Fruit fly (Drosophila melanogaster) whole organism, embryonic: ENCODE data around the gene CG33093.

Experiments
- ATbp ChIP-seq: fragments of 200-800 bp; sonication (Bioruptor generic); optimal IDR thresholded peaks from 2 replicates; lab custom pipeline; 2017; ENCODE audit warnings: missing biosample characterization, mild to moderate bottlenecking, missing genetic modification characterization, missing genetic modification reagents
- Atf-2 ChIP-seq: fragments of 200-800 bp; sonication (Bioruptor generic); optimal IDR thresholded peaks from 2 replicates; lab custom pipeline; 2016; ENCODE audit warnings: missing biosample characterization, missing genetic modification characterization
- BtbVII ChIP-seq: fragments of 200-800 bp; sonication (Bioruptor generic); optimal IDR thresholded peaks from 3 replicates; lab custom pipeline; 2017; ENCODE audit warnings: missing biosample characterization, mild to moderate bottlenecking, missing genetic modification characterization
- C15 ChIP-seq: fragments of 200-800 bp; sonication (Bioruptor generic); IDR thresholded peaks from 3 replicates; pipeline ENCODE4 v1.3.6; 2022; ENCODE audit warnings: missing biosample characterization, missing genetic modification characterization
- CG10979 ChIP-seq: fragments of 200-800 bp; sonication (Bioruptor generic); optimal IDR thresholded peaks from 2 replicates; lab custom pipeline; 2018; ENCODE audit warnings: missing biosample characterization, mild to moderate bottlenecking, missing genetic modification characterization, moderate library complexity
- CG11723 ChIP-seq: fragments of 200-800 bp; sonication (Bioruptor generic); optimal IDR thresholded peaks from 2 replicates; lab custom pipeline; 2017; ENCODE audit warnings: missing biosample characterization, mild to moderate bottlenecking, missing genetic modification characterization
- CG12236 ChIP-seq: fragments of 200-800 bp; sonication (Bioruptor generic); optimal IDR thresholded peaks from 2 replicates; lab custom pipeline; 2016; ENCODE audit warnings: missing biosample characterization, missing genetic modification characterization
- CG12769 ChIP-seq: fragments of 200-800 bp; sonication (Bioruptor generic); optimal IDR thresholded peaks from 2 replicates; lab custom pipeline; 2019; ENCODE audit warnings: missing biosample characterization, mild to moderate bottlenecking, missing genetic modification characterization, moderate library complexity
- CG14014 ChIP-seq: fragments of 200-800 bp; sonication (Bioruptor generic); IDR thresholded peaks from 2 replicates; pipeline ENCODE4 v1.3.6; 2022; ENCODE audit warnings: missing biosample characterization, missing genetic modification characterization
- CG16779 ChIP-seq: fragments of 200-800 bp; sonication (Bioruptor generic); IDR thresholded peaks from 2 replicates; pipeline ENCODE4 v1.3.6; 2022; ENCODE audit warnings: missing biosample characterization, missing genetic modification characterization
- CG17361 ChIP-seq: fragments of 200-800 bp; sonication (Bioruptor generic); IDR thresholded peaks from 3 replicates; pipeline ENCODE4 v1.3.6; 2022; ENCODE audit warnings: missing biosample characterization, missing genetic modification characterization
- CG1832 ChIP-seq: fragments of 200-800 bp; sonication (Bioruptor generic); optimal IDR thresholded peaks from 2 replicates; lab custom pipeline; 2017; ENCODE audit warnings: missing biosample characterization, mild to moderate bottlenecking, missing genetic modification characterization, inconsistent platforms
- CG2712 ChIP-seq: fragments of 200-800 bp; optimal IDR thresholded peaks from 3 replicates; lab custom pipeline; 2019; ENCODE audit warnings: missing biosample characterization, mild to moderate bottlenecking, missing genetic modification characterization, moderate library complexity
- CG30431 ChIP-seq: fragments of 200-800 bp; sonication (Bioruptor generic); optimal IDR thresholded peaks from 2 replicates; lab custom pipeline; 2017; ENCODE audit warnings: missing biosample characterization, missing genetic modification characterization
- CG4328 ChIP-seq: fragments of 200-800 bp; sonication (Bioruptor generic); optimal IDR thresholded peaks from 3 replicates; lab custom pipeline; 2017; ENCODE audit warnings: missing biosample characterization, missing genetic modification reagents, missing genetic modification characterization
- CG4360 ChIP-seq: fragments of 200-800 bp; sonication (Bioruptor generic); IDR thresholded peaks from 2 replicates; pipeline ENCODE4 v1.3.6; 2022; ENCODE audit warnings: missing biosample characterization, missing genetic modification characterization
- CG4820 ChIP-seq: fragments of 200-800 bp; sonication (Bioruptor generic); optimal IDR thresholded peaks from 3 replicates; lab custom pipeline; 2016; ENCODE audit warnings: missing biosample characterization, missing genetic modification characterization
- CG5180 ChIP-seq: fragments of 200-800 bp; sonication (Bioruptor generic); optimal IDR thresholded peaks from 3 replicates; lab custom pipeline; 2017; ENCODE audit warnings: missing biosample characterization, missing genetic modification characterization, mild to moderate bottlenecking, moderate library complexity, missing genetic modification reagents
- CG6689 ChIP-seq: fragments of 200-800 bp; sonication (Bioruptor generic); IDR thresholded peaks from 2 replicates; pipeline ENCODE4 v1.3.6; 2022; ENCODE audit warnings: missing biosample characterization, missing genetic modification characterization
- E2f2 ChIP-seq: fragments of 200-800 bp; sonication (Bioruptor generic); IDR thresholded peaks from 2 replicates; pipeline ENCODE4 v1.3.6; 2022; ENCODE audit warnings: missing biosample characterization, missing genetic modification characterization
- Fer3 ChIP-seq: fragments of 200-800 bp; sonication (Bioruptor generic); optimal IDR thresholded peaks from 2 replicates; lab custom pipeline; 2018; ENCODE audit warnings: missing biosample characterization, mild to moderate bottlenecking, missing genetic modification characterization, moderate library complexity
- Jarid2 ChIP-seq: fragments of 200-800 bp; sonication (Bioruptor generic); optimal IDR thresholded peaks from 3 replicates; lab custom pipeline; 2017; ENCODE audit warnings: mild to moderate bottlenecking, missing biosample characterization, missing genetic modification reagents, missing genetic modification characterization
- Lpt ChIP-seq: fragments of >200 bp; optimal IDR thresholded peaks from 2 replicates; lab custom pipeline; 2018; ENCODE audit warnings: missing biosample characterization, missing genetic modification characterization
- Sox100B ChIP-seq: fragments of 200-800 bp; sonication (Bioruptor generic); optimal IDR thresholded peaks from 3 replicates; lab custom pipeline; 2018; ENCODE audit warnings: missing biosample characterization, mild to moderate bottlenecking, missing genetic modification characterization
- Ssrp ChIP-seq: fragments of 200-800 bp; sonication (Bioruptor generic); optimal IDR thresholded peaks from 2 replicates; lab custom pipeline; 2018; ENCODE audit warnings: missing biosample characterization, mild to moderate bottlenecking, missing genetic modification characterization, moderate library complexity
- Trl ChIP-seq, 3 experiments: fragments of >200 bp in 2 of 3; fragments of 200-800 bp in 1 of 3; sonication (Bioruptor generic) in 1 of 3; optimal IDR thresholded peaks; 2 replicates in 1 of 3; 3 replicates in 2 of 3; lab custom pipeline; 2016 to 2017; ENCODE audit warnings: missing biosample characterization in 1 of 3, missing genetic modification characterization in 1 of 3
- Xrp1 ChIP-seq: fragments of 200-800 bp; sonication (Bioruptor generic); IDR thresholded peaks from 2 replicates; pipeline ENCODE4 v1.3.6; 2022; ENCODE audit warnings: missing biosample characterization, missing genetic modification characterization
- aop ChIP-seq: fragments of 200-800 bp; sonication (Bioruptor generic); IDR thresholded peaks from 2 replicates; pipeline ENCODE4 v1.3.6; 2022; ENCODE audit warnings: missing biosample characterization, missing genetic modification characterization
- ase ChIP-seq: fragments of 200-800 bp; sonication (Bioruptor generic); IDR thresholded peaks from 3 replicates; pipeline ENCODE4 v1.3.6; 2022; ENCODE audit warnings: missing biosample characterization, missing genetic modification characterization
- cad ChIP-seq: fragments of >200 bp; optimal IDR thresholded peaks from 2 replicates; lab custom pipeline; 2017; ENCODE audit warnings: missing biosample characterization, missing genetic modification characterization
- cwo ChIP-seq: fragments of 200-800 bp; sonication (Bioruptor generic); optimal IDR thresholded peaks from 3 replicates; lab custom pipeline; 2017; ENCODE audit warnings: missing biosample characterization, missing genetic modification characterization, mild to moderate bottlenecking, moderate library complexity, missing genetic modification reagents
- dm ChIP-seq: fragments of 200-800 bp; sonication (Bioruptor generic); optimal IDR thresholded peaks from 3 replicates; lab custom pipeline; 2016; ENCODE audit warnings: missing biosample characterization, missing genetic modification characterization
- gcm2 ChIP-seq: fragments of 200-800 bp; sonication (Bioruptor generic); optimal IDR thresholded peaks from 2 replicates; lab custom pipeline; 2016; ENCODE audit warnings: missing biosample characterization, missing genetic modification characterization
- gsb ChIP-seq: fragments of 200-800 bp; sonication (Bioruptor generic); IDR thresholded peaks from 2 replicates; pipeline ENCODE4 v1.3.6; 2022; ENCODE audit warnings: missing biosample characterization, missing genetic modification characterization
- gt ChIP-seq: fragments of 200-800 bp; sonication (Bioruptor generic); IDR thresholded peaks from 2 replicates; pipeline ENCODE4 v1.3.6; 2022; ENCODE audit warnings: missing biosample characterization, missing genetic modification characterization
- hb ChIP-seq: fragments of 200-800 bp; sonication (Bioruptor generic); IDR thresholded peaks from 3 replicates; pipeline ENCODE4 v1.3.6; 2022; ENCODE audit warnings: missing biosample characterization, missing genetic modification characterization; ENCODE audit not compliant: partially characterized antibody
- hbn ChIP-seq: fragments of 200-800 bp; sonication (Bioruptor generic); IDR thresholded peaks from 2 replicates; pipeline ENCODE4 v1.3.6; 2022; ENCODE audit warnings: missing biosample characterization, missing genetic modification characterization; ENCODE audit not compliant: partially characterized antibody
- her ChIP-seq: fragments of 200-800 bp; sonication (Bioruptor generic); optimal IDR thresholded peaks from 2 replicates; lab custom pipeline; 2016; ENCODE audit warnings: missing biosample characterization, missing genetic modification characterization
- inv ChIP-seq: fragments of 200-800 bp; sonication (Bioruptor generic); IDR thresholded peaks from 2 replicates; pipeline ENCODE4 v1.3.6; 2022; ENCODE audit warnings: missing biosample characterization, missing genetic modification characterization; ENCODE audit not compliant: partially characterized antibody
- kah ChIP-seq: fragments of 200-800 bp; sonication (Bioruptor generic); optimal IDR thresholded peaks from 2 replicates; lab custom pipeline; 2018; ENCODE audit warnings: missing biosample characterization, mild to moderate bottlenecking, missing genetic modification characterization
- ken ChIP-seq: fragments of 200-800 bp; sonication (Bioruptor generic); IDR thresholded peaks from 3 replicates; pipeline ENCODE4 v1.3.6; 2022; ENCODE audit warnings: missing biosample characterization, missing genetic modification characterization
- knrl ChIP-seq: fragments of 200-800 bp; sonication (Bioruptor generic); IDR thresholded peaks from 3 replicates; pipeline ENCODE4 v1.3.6; 2022; ENCODE audit warnings: missing biosample characterization, missing genetic modification characterization; ENCODE audit not compliant: partially characterized antibody
- nmo ChIP-seq: fragments of 200-800 bp; sonication (Bioruptor generic); optimal IDR thresholded peaks from 2 replicates; lab custom pipeline; 2018; ENCODE audit warnings: missing biosample characterization, mild to moderate bottlenecking, missing genetic modification characterization, moderate library complexity
- scrt ChIP-seq: fragments of 200-800 bp; sonication (Bioruptor generic); optimal IDR thresholded peaks from 2 replicates; lab custom pipeline; 2018; ENCODE audit warnings: missing biosample characterization, mild to moderate bottlenecking, missing genetic modification characterization, moderate library complexity
- seq ChIP-seq: fragments of 200-800 bp; sonication (Bioruptor generic); IDR thresholded peaks from 2 replicates; pipeline ENCODE4 v1.3.6; 2022; ENCODE audit warnings: missing biosample characterization, missing genetic modification characterization
- sob ChIP-seq: fragments of 200-800 bp; sonication (Bioruptor generic); IDR thresholded peaks from 2 replicates; pipeline ENCODE4 v1.3.6; 2022; ENCODE audit warnings: missing biosample characterization, missing genetic modification characterization
- tna ChIP-seq: fragments of 200-800 bp; sonication (Bioruptor generic); IDR thresholded peaks from 2 replicates; pipeline ENCODE4 v1.3.6; 2022; ENCODE audit warnings: missing biosample characterization, missing genetic modification characterization; ENCODE audit not compliant: partially characterized antibody
- trh ChIP-seq: fragments of 200-800 bp; sonication (Bioruptor generic); optimal IDR thresholded peaks from 2 replicates; lab custom pipeline; 2016; ENCODE audit warnings: missing biosample characterization, missing genetic modification characterization
- usp ChIP-seq: fragments of >200 bp; optimal IDR thresholded peaks from 2 replicates; lab custom pipeline; 2017; ENCODE audit warnings: missing biosample characterization, missing genetic modification characterization
- zen2 ChIP-seq: fragments of 200-800 bp; sonication (Bioruptor generic); IDR thresholded peaks from 3 replicates; pipeline ENCODE4 v1.3.6; 2022; ENCODE audit warnings: missing biosample characterization, missing genetic modification characterization; ENCODE audit not compliant: partially characterized antibody

CG33093 gene

dm6 chr3R:22526353-22526907 lies 5.3 kb downstream of the CG33093 start (continued):
- TF ChIP-seq cwo (GFP tag; lab: Kevin White, UChicago): no peak
- TF ChIP-seq ase (GFP tag; lab: Robert Waterston, UW): peak; percentile 53; the same call in 1 of the 3 replicates
- no peak for TF ChIP-seq cad (GFP tag; lab: Kevin White, UChicago)
- TF ChIP-seq knrl: no peak
- TF ChIP-seq zen2: no peak
- TF ChIP-seq CG2712: peak; percentile 12
- no peak for TF ChIP-seq ken (GFP tag; lab: Robert Waterston, UW)
- peak; percentile 42 for TF ChIP-seq nmo (GFP tag; lab: Kevin White, UChicago)
- peak; percentile 21 for TF ChIP-seq Sox100B
- TF ChIP-seq Xrp1 (GFP tag; lab: Robert Waterston, UW): 0 out of 2 replicates have a peak, but pooled peaks have one; percentile 7
- TF ChIP-seq Fer3 (tag; lab: Kevin White, UChicago): no peak
- no peak for TF ChIP-seq trh (GFP tag; lab: Kevin White, UChicago)
- TF ChIP-seq her (GFP tag; lab: Kevin White, UChicago): no peak
- TF ChIP-seq tna (GFP tag; lab: Robert Waterston, UW): no peak
- no peak for TF ChIP-seq C15 (GFP tag; lab: Robert Waterston, UW)
- TF ChIP-seq CG4360 (GFP tag; lab: Robert Waterston, UW): no peak
- TF ChIP-seq ATbp (GFP tag; lab: Kevin White, UChicago): no peak
- TF ChIP-seq CG5180 (GFP tag; lab: Kevin White, UChicago): peak; percentile 18
- TF ChIP-seq CG12236 (GFP tag; lab: Kevin White, UChicago): no peak
- TF ChIP-seq BtbVII (GFP tag; lab: Kevin White, UChicago): no peak
- TF ChIP-seq CG30431 (GFP tag; lab: Kevin White, UChicago): no peak
- TF ChIP-seq CG17361 (GFP tag; lab: Robert Waterston, UW): peak; percentile 62
- peak; percentile 31 for TF ChIP-seq CG10979 (tag; lab: Kevin White, UChicago)
- no peak for TF ChIP-seq dm (GFP tag; lab: Kevin White, UChicago)
- TF ChIP-seq seq (GFP tag; lab: Robert Waterston, UW): no peak
- no peak for TF ChIP-seq hb
- no peak for TF ChIP-seq scrt (GFP tag; lab: Kevin White, UChicago)
- no peak; the same call in 1 of the 2 replicates for TF ChIP-seq CG14014
- no peak for TF ChIP-seq E2f2
- no peak for TF ChIP-seq Trl (optimal IDR thresholded peaks at IDR 0.05; lab: Kevin White, UChicago)
- TF ChIP-seq Trl (GFP tag; optimal IDR thresholded peaks at IDR 0.05; lab: Kevin White, UChicago): no peak
- no peak for TF ChIP-seq sob
- no peak for TF ChIP-seq gcm2 (GFP tag; lab: Kevin White, UChicago)
- TF ChIP-seq CG4328 (GFP tag; lab: Kevin White, UChicago): peak; percentile 21
- 0 out of 2 replicates have a peak, but pooled peaks have one; percentile 10 for TF ChIP-seq aop
- no peak for TF ChIP-seq kah
- TF ChIP-seq CG1832 (GFP tag; lab: Kevin White, UChicago): no peak
- no peak for TF ChIP-seq CG16779 (GFP tag; lab: Robert Waterston, UW)
- TF ChIP-seq Lpt (GFP tag; lab: Kevin White, UChicago): no peak
- no peak for TF ChIP-seq CG4820 (GFP tag; lab: Kevin White, UChicago)
- TF ChIP-seq CG12769 (tag; lab: Kevin White, UChicago): peak; percentile 42
- no peak for TF ChIP-seq Atf-2 (GFP tag; lab: Kevin White, UChicago)
- TF ChIP-seq usp: no peak
- no peak for TF ChIP-seq hbn (GFP tag; lab: Robert Waterston, UW)
- TF ChIP-seq Ssrp (tag; lab: Kevin White, UChicago): no peak
- TF ChIP-seq CG11723 (GFP tag; lab: Kevin White, UChicago): no peak
- no peak for TF ChIP-seq inv (GFP tag; lab: Robert Waterston, UW)
- no peak for TF ChIP-seq gsb (GFP tag; lab: Robert Waterston, UW)
- no peak for TF ChIP-seq gt (GFP tag; lab: Robert Waterston, UW)
- peak; percentile 18; the same call in 1 of the 2 replicates for TF ChIP-seq CG6689 (GFP tag; lab: Robert Waterston, UW)
- no peak for TF ChIP-seq Jarid2 (GFP tag; lab: Kevin White, UChicago)
